Fruit fly (Drosophila melanogaster) ovary, adult (tissue): ENCODE data around the gene Lcp65Aa.
"Not testable (repeated sequence)": the region's sequence is repeated elsewhere in the genome, so short reads cannot be mapped to it uniquely, and the experiment has no call there.

Experiments
- CG17801 ChIP-seq: fragments of 200-800 bp; optimal IDR thresholded peaks from 2 replicates; lab custom pipeline; 2019; ENCODE audit warnings: missing biosample characterization, mild to moderate bottlenecking, missing genetic modification characterization, moderate library complexity; ENCODE audit not compliant: partially characterized antibody

The Lcp65Aa gene

DNA sequence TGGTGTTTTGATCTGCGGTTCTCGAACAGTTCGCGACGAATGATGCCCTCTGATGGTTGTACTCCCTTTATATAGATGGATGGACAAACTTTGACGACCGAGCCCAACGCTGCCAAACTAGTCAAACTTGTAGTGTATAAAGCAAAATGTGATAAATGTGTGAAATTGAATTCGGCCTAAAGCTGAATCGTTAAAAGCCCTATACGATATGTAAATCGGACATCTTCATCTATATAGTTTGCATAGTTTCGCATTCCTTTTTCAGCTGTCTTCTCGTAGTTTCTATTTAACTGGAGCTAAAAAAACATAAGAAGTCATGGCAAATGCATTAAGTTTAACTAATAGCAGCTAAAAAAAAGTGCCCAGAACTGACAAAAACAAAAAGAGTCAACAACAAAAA lies 17.6 kb upstream of the Lcp65Aa start, which contains the start of gene Lcp65Ag2:
TSS of gene Lcp65Ag2 (minus strand) at position 48 of the 400 bp plus-strand sequence.
- no peak for TF ChIP-seq CG17801

DNA sequence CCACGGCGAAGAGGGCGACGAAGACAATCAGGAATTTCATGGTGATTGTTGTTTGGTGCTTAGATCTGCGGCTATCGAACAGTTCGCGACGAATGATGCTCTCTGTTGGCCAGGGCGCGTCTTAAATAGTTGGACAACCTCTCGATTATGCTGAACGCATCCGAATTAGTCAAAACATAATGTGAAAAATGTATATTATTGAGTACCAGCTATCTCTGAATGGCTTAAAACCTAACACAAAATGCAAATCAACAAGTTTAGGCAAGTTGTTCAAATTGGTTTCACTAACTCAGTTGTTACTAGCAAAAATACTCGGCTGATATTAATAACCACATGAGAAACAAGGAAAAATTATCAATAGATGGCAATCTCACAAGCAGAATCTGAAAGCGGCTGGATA lies 15.9 kb upstream of the Lcp65Aa start, which contains the start of gene Lcp65Ag1:
TSS of gene Lcp65Ag1 (minus strand) at position 101 of the 400 bp plus-strand sequence.
- no peak for TF ChIP-seq CG17801

dm6 chr3L:6136691-6137090 lies 14.4 kb upstream of the Lcp65Aa start, which contains the start of gene Lcp65Af:
Gene Lcp65Af, minus strand, starts transcription at chr3L:6136791.
- TF ChIP-seq CG17801, result no peak

- no peak for TF ChIP-seq CG17801
These were observed 13.1 kb upstream of the Lcp65Aa start, which contains the start of gene Lcp65Ae for dm6 chr3L:6138018-6138417. Gene Lcp65Ae, minus strand, starts transcription at chr3L:6138118.

DNA sequence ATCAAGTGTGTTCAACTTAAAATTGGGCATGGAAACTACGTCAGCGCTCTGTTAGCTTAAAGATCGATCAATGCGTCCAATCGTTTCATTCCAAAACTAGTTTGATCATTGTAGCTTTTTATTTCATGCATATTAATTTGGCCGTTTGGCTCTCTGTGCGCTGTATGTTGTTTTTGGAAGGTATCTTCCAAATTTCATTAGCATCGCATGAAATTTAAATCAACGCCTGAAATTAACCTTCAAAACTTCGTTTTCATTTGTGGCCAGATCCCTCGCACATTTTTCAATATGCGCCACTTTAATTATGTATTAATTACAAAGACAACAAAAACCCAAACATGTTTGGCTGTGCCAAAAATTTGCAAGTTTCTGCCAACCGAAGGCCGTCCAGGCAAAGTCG lies 12.5 kb upstream of the Lcp65Aa start:
- TF ChIP-seq CG17801, result no peak

dm6 chr3L:6139924-6140574 lies 11.1 kb upstream of the Lcp65Aa start, which contains the start of gene Cpr65Av:
Gene Cpr65Av, minus strand, starts transcription at chr3L:6139974.
- no peak for TF ChIP-seq CG17801

DNA sequence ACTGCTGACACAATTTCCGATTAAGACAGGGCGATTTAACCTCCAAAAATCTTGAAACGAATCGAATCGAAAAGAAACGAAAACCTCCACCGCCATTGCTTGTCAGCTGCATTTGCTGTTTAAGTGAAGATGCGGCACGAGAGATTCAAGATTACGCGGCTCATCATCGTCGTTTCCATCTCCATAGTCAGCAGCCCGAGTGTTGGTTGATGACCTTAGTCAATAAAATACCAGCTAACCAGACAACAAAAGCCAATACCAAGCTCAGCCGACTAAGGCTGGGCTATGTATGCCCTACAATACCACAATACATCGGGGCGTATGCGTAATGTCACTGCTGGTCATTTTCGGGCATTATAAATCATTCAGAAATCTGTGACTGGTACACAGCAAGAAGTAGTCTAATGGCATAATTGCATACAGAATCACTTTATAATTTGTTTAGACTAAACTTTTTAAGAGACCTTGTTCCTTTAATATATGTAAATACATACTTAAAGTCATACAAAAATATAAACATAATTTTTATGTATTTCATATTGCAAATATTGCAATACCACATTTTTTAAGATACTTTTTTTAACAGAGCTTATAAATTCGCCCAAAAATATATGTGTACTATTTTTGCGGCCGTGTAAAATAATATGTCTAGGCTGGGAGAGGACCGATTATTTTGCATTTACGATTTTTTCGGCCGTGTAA lies 10.2 kb upstream of the Lcp65Aa start:
- TF ChIP-seq CG17801, result no peak

DNA sequence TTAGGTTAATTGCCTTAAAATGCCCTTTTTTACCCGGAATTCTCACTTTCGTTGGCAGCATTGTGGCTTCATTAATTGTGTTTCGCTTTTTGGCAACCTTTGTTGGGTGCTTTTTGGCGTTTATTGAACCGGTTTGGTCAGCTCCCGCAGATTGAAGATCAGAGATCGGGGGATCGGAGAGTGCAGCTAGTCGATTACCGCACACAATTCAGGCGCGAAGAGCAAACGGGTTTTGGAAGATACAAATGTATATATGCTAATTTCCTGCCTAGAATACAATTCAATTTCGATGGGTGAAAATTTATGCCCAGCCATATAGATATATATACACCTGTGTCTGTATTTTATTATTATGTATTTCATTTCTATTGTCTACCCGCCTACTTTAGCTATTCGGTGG lies 9.6 kb upstream of the Lcp65Aa start:
- TF ChIP-seq CG17801, result no peak

dm6 chr3L:6142313-6142712 lies 8.8 kb upstream of the Lcp65Aa start, which contains the start of gene Cpr65Aw:
Gene Cpr65Aw, minus strand, starts transcription at chr3L:6142413.
- TF ChIP-seq CG17801, result no peak

DNA sequence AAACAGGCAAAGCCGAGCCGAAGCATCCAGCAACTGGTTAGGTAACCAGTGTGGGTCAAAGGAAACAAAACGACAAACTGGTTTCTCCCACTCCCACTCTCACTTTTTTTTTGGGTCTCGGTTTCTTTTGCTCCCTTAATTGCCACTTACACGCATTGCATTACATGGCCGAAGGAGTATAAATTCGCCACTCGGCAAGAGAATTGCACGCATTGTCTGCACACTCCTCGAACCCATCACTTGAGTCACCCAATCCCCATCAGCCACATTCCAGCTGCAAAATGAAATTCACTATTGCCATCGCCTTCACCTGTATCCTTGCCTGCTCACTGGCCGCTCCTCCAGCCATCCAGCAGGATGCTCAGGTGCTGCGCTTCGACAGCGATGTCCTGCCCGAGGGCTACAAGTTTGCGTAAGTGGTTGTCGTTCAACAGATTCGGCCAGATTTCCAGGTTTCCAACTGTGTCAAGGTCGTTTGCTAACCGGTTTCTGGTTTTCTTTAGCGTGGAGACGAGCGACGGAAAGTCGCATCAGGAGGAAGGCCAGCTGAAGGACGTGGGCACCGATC lies 7.8 kb upstream of the Lcp65Aa start, which contains the start of gene Lcp65Ad:
TSS of gene Lcp65Ad (plus strand) at position 208 of the 568 bp plus-strand sequence.
- no peak for TF ChIP-seq CG17801

DNA sequence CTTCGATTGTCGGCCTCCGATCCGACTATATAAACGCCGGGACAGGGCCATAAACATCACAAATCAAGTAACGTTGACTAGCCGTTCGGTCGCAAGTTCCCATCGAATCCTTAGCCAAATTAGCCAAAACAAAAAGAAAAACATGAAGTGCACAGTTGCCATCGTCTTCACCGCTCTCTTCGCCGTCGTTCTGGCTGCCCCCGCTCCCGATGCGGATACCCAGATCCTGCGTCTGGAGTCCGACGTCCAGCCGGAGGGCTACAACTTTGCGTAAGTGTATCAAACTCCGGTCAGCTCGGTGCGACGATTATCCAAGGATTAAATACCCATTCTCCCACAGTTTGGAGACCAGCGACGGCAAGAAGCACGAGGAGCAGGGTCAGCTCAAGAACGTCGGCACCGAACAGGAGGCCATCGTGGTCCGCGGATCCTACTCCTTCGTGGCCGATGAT lies 6.3 kb upstream of the Lcp65Aa start, which contains the start of gene Lcp65Ac:
TSS of gene Lcp65Ac (plus strand) at position 51 of the 452 bp plus-strand sequence.
- no peak for TF ChIP-seq CG17801

DNA sequence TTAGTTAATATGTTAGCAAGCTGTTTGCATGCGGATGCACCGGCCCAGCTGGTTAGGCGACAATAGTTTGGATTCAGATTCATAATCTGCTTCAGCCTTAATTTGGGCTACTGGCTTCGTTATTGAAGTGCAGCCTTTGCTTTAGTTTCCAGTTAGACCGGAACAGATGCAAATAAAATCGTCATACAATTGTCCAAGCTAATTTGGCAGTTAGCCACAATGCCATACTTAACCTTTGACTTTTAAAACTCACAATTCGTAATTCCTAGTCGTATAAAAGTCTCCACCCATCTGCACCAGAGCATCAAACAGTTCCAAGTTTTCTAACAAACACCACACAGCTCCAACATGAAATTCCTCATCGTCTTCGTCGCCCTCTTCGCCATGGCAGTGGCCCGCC lies 4.7 kb upstream of the Lcp65Aa start, which contains the start of gene Lcp65Ab2:
TSS of gene Lcp65Ab2 (plus strand) at position 301 of the 400 bp plus-strand sequence.
- TF ChIP-seq CG17801, result not testable (repeated sequence)

- TF ChIP-seq CG17801, result not testable (repeated sequence)
These were observed 3.2 kb upstream of the Lcp65Aa start, which contains the start of gene Cpr65Ax1 for dm6 chr3L:6147887-6148286. Gene Cpr65Ax1, minus strand, starts transcription at chr3L:6147987.

DNA sequence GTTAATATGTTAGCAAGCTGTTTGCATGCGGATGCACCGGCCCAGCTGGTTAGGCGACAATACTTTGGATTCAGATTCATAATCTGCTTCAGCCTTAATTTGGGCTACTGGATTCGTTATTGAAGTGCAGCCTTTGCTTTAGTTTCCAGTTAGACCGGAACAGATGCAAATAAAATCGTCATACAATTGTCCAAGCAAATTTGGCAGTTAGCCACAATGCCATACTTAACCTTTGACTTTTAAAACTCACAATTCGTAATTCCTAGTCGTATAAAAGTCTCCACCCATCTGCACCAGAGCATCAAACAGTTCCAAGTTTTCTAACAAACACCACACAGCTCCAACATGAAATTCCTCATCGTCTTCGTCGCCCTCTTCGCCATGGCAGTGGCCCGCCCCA lies 1.9 kb upstream of the Lcp65Aa start, which contains the start of gene Lcp65Ab1:
TSS of gene Lcp65Ab1 (plus strand) at position 301 of the 400 bp plus-strand sequence.
- not testable (repeated sequence) for TF ChIP-seq CG17801

DNA sequence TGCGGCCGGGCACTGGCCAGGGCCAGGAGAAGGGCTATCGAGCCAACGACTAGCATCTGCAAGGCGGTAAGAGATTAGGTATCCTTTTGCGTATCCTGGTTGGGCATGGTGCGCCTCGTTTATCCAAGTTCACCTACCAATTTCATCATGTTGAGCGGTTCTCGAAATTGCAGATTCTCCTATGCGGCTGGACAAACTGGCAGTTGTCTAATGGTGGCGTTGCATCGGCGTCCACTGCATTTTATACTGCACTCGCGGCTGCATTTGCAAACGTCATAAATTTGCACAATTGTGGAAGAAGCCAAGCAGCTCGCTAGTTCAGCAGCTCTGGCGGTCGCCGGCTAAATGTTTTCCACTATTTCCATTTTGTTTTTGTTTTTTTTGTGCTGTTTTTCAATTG lies 1.4 kb downstream of the Lcp65Aa start, which contains the start of gene Acp65Aa:
TSS of gene Acp65Aa (minus strand) at position 215 of the 400 bp plus-strand sequence.
- no peak for TF ChIP-seq CG17801

- TF ChIP-seq CG17801, result no peak
These were observed 3.9 kb downstream of the Lcp65Aa start for dm6 chr3L:6154951-6155394.
